Worm (Caenorhabditis elegans): ENCODE data around the gene ztf-1.
A peak's percentile ranks its signal among the peaks of the same experiment; 100 is the strongest.

ztf-1 gene

ce11 chrIII:8805815-8806214, 13.7 kb upstream of the ztf-1 start:
- TF ChIP-seq tbx-8 (GFP tag; optimal IDR thresholded peaks at IDR 0.05), result no peak
- TF ChIP-seq cnd-1 (tag; optimal IDR thresholded peaks at IDR 0.05), result no peak
- TF ChIP-seq mls-2 (tag; optimal IDR thresholded peaks at IDR 0.05), result no peak
- TF ChIP-seq ceh-83 (GFP tag; optimal IDR thresholded peaks at IDR 0.05), result peak; percentile 43
- TF ChIP-seq ceh-39 (tag; optimal IDR thresholded peaks at IDR 0.05), result no peak
- no peak for TF ChIP-seq lin-32 (GFP tag; optimal IDR thresholded peaks at IDR 0.05)
- no peak for TF ChIP-seq ceh-43 (GFP tag; optimal IDR thresholded peaks at IDR 0.05)
- no peak for TF ChIP-seq elt-1 (tag; optimal IDR thresholded peaks at IDR 0.05; ENCODE audit: borderline replicate concordance, insufficient read depth)
- no peak for TF ChIP-seq pha-4 (tag; optimal IDR thresholded peaks at IDR 0.05)

- peak; percentile 97 for TF ChIP-seq unc-120 (tag; optimal IDR thresholded peaks at IDR 0.05; ENCODE audit: poor library complexity, severe bottlenecking)
- TF ChIP-seq sptf-1 (tag; optimal IDR thresholded peaks at IDR 0.05), result peak; percentile 63
- TF ChIP-seq nhr-12 (tag; optimal IDR thresholded peaks at IDR 0.05), result no peak
- peak; percentile 85 for TF ChIP-seq lsy-2 (tag; optimal IDR thresholded peaks at IDR 0.05)
- TF ChIP-seq flh-1 (GFP tag; optimal IDR thresholded peaks at IDR 0.05), result no peak
- TF ChIP-seq bed-3 (GFP tag; optimal IDR thresholded peaks at IDR 0.05), result peak; percentile 48
- peak; percentile 98 for TF ChIP-seq mep-1 (tag; optimal IDR thresholded peaks at IDR 0.05)
- TF ChIP-seq snpc-4 (tag; optimal IDR thresholded peaks at IDR 0.05), result no peak
- TF ChIP-seq blmp-1 (tag; optimal IDR thresholded peaks at IDR 0.05), result no peak
- TF ChIP-seq cnd-1 (tag; optimal IDR thresholded peaks at IDR 0.05), result peak; percentile 69
- TF ChIP-seq ceh-83 (GFP tag; optimal IDR thresholded peaks at IDR 0.05), result no peak
- peak; percentile 11 for TF ChIP-seq nhr-28 (tag; optimal IDR thresholded peaks at IDR 0.05)
- TF ChIP-seq ceh-43 (GFP tag; optimal IDR thresholded peaks at IDR 0.05), result peak; percentile 47
- TF ChIP-seq lin-13 (tag; optimal IDR thresholded peaks at IDR 0.05), result no peak
- TF ChIP-seq ztf-11 (tag; optimal IDR thresholded peaks at IDR 0.05), result peak; percentile 89
- no peak for TF ChIP-seq sem-2 (GFP tag; optimal IDR thresholded peaks at IDR 0.05)
- TF ChIP-seq mab-5 (tag; optimal IDR thresholded peaks at IDR 0.05), result peak; percentile 74
- TF ChIP-seq mls-2 (tag; optimal IDR thresholded peaks at IDR 0.05), result peak; percentile 86
- TF ChIP-seq nhr-237 (tag; optimal IDR thresholded peaks at IDR 0.05), result peak; percentile 97
- TF ChIP-seq ces-1 (GFP tag; optimal IDR thresholded peaks at IDR 0.05), result peak; percentile 96
- TF ChIP-seq ceh-39 (tag; optimal IDR thresholded peaks at IDR 0.05), result peak; percentile 93
- TF ChIP-seq hlh-1 (tag; optimal IDR thresholded peaks at IDR 0.05), result peak; percentile 97
- no peak for TF ChIP-seq nhr-76 (tag; optimal IDR thresholded peaks at IDR 0.05)
- TF ChIP-seq unc-39 (tag; optimal IDR thresholded peaks at IDR 0.05), result peak; percentile 57
- TF ChIP-seq drap-1 (GFP tag; optimal IDR thresholded peaks at IDR 0.05), result peak; percentile 86
- TF ChIP-seq pha-4 (tag; optimal IDR thresholded peaks at IDR 0.05), result peak; percentile 89
- TF ChIP-seq zip-8 (tag; optimal IDR thresholded peaks at IDR 0.05), result peak; percentile 39
- TF ChIP-seq elt-3 (tag; optimal IDR thresholded peaks at IDR 0.05), result peak; percentile 93
- TF ChIP-seq nhr-2 (tag; optimal IDR thresholded peaks at IDR 0.05), result peak; percentile 97
- TF ChIP-seq M03D4.4 (tag; optimal IDR thresholded peaks at IDR 0.05), result peak; percentile 55
- TF ChIP-seq lin-32 (GFP tag; optimal IDR thresholded peaks at IDR 0.05), result peak; percentile 31
- TF ChIP-seq tbx-8 (GFP tag; optimal IDR thresholded peaks at IDR 0.05), result peak; percentile 65
- peak; percentile 99 for TF ChIP-seq ham-2 (GFP tag; optimal IDR thresholded peaks at IDR 0.05)
- peak; percentile 25 for TF ChIP-seq elt-1 (tag; optimal IDR thresholded peaks at IDR 0.05; ENCODE audit: borderline replicate concordance, insufficient read depth)
- TF ChIP-seq unc-62 (GFP tag; optimal IDR thresholded peaks at IDR 0.05), result peak; percentile 99
Measured at ce11 chrIII:8801864-8802818, 10.0 kb upstream of the ztf-1 start.

ce11 chrIII:8801352-8801863, 9.3 kb upstream of the ztf-1 start:
- no peak for TF ChIP-seq drap-1 (GFP tag; optimal IDR thresholded peaks at IDR 0.05)
- no peak for TF ChIP-seq pha-4 (tag; optimal IDR thresholded peaks at IDR 0.05)
- TF ChIP-seq nhr-76 (tag; optimal IDR thresholded peaks at IDR 0.05), result no peak
- peak; percentile 31 for TF ChIP-seq blmp-1 (tag; optimal IDR thresholded peaks at IDR 0.05)

Data from whole organism, mixed stage, embryonic.